Worm (Caenorhabditis elegans) whole organism, L4 larva: ENCODE measurements around the gene C54E10.7.
A peak's percentile ranks its signal among the peaks of the same experiment; 100 is the strongest.

Experiments used
- F10B5.3 ChIP-seq: sonication (generic microtip); optimal IDR thresholded peaks from 2 replicates; lab custom pipeline; 2016; ENCODE audit warnings: mild to moderate bottlenecking, missing genetic modification characterization, missing compliant biosample characterization
- F26F4.8 ChIP-seq: fragments of 200-800 bp; sonication (Bioruptor generic); conservative IDR thresholded peaks from 2 replicates; pipeline ENCODE4 v1.3.6; 2022; ENCODE audit warnings: missing genetic modification characterization, missing compliant biosample characterization
- F37D6.2 ChIP-seq: sonication (generic microtip); optimal IDR thresholded peaks from 2 replicates; lab custom pipeline; 2016; ENCODE audit warnings: mild to moderate bottlenecking, missing genetic modification characterization, missing compliant biosample characterization
- ZK546.5 ChIP-seq, 2 experiments: sonication (generic microtip); optimal IDR thresholded peaks; 2 replicates each; lab custom pipeline; 2017; ENCODE audit warnings: missing biosample characterization in 2 of 2, missing genetic modification characterization in 2 of 2
- aha-1 ChIP-seq: fragments of 150-350 bp; peaks from one replicate; lab custom pipeline; 2014; ENCODE audit warnings: missing biosample characterization, missing genetic modification characterization
- aly-2 ChIP-seq: sonication (generic microtip); optimal IDR thresholded peaks from 2 replicates; lab custom pipeline; 2018; ENCODE audit warnings: missing biosample characterization, missing genetic modification characterization
- ceh-32 ChIP-seq: sonication (generic microtip); optimal IDR thresholded peaks from 2 replicates; lab custom pipeline; 2016; ENCODE audit warnings: mild to moderate bottlenecking, missing genetic modification characterization, missing compliant biosample characterization; ENCODE audit not compliant: poor library complexity
- ceh-44 ChIP-seq: fragments of 200-800 bp; sonication (Bioruptor generic); IDR thresholded peaks from 2 replicates; pipeline ENCODE4 v1.3.6; 2022; ENCODE audit warnings: missing genetic modification reagents, missing genetic modification characterization, missing compliant biosample characterization
- ces-1 ChIP-seq: fragments of 150-350 bp; sonication (generic microtip); optimal IDR thresholded peaks from 4 replicates; lab custom pipeline; 2014; ENCODE audit warnings: missing biosample characterization, missing genetic modification reagents, missing genetic modification characterization
- daf-12 ChIP-seq: fragments of 150-350 bp; optimal IDR thresholded peaks from 2 replicates; lab custom pipeline; 2014; ENCODE audit warnings: missing biosample characterization, missing genetic modification reagents, missing genetic modification characterization
- daf-16 ChIP-seq, 3 experiments: sonication (generic microtip); optimal IDR thresholded peaks; 2 replicates each; lab custom pipeline; 2016 to 2017; ENCODE audit warnings: missing genetic modification characterization in 3 of 3, missing genetic modification reagents in 3 of 3, mild to moderate bottlenecking in 2 of 3, missing compliant biosample characterization in 2 of 3, missing biosample characterization in 1 of 3, moderate library complexity in 1 of 3
- dmd-6 ChIP-seq: fragments of 200-800 bp; sonication (Bioruptor generic); IDR thresholded peaks from 2 replicates; pipeline ENCODE4 v1.3.6; 2022; ENCODE audit warnings: missing genetic modification reagents, missing genetic modification characterization, missing compliant biosample characterization
- fos-1 ChIP-seq: fragments of 150-350 bp; optimal IDR thresholded peaks from 2 replicates; lab custom pipeline; 2014; ENCODE audit warnings: missing biosample characterization, missing genetic modification characterization
- hif-1 ChIP-seq, 2 experiments: sonication (generic microtip); optimal IDR thresholded peaks; 2 replicates each; lab custom pipeline; 2016 to 2017; ENCODE audit warnings: missing compliant biosample characterization in 2 of 2, missing genetic modification characterization in 2 of 2, missing genetic modification reagents in 2 of 2, missing genotype in 2 of 2, mild to moderate bottlenecking in 1 of 2
- hlh-11 ChIP-seq: fragments of 200-800 bp; sonication (Bioruptor generic); optimal IDR thresholded peaks from 2 replicates; lab custom pipeline; 2018; ENCODE audit warnings: mild to moderate bottlenecking, missing genetic modification characterization, missing compliant biosample characterization
- hlh-30 ChIP-seq: sonication (generic microtip); optimal IDR thresholded peaks from 2 replicates; lab custom pipeline; 2017; ENCODE audit warnings: antibody characterized with exemption, mild to moderate bottlenecking, missing genetic modification characterization, missing compliant biosample characterization; ENCODE audit not compliant: insufficient read depth
- hmg-1.1 ChIP-seq: fragments of 200-800 bp; sonication (Bioruptor generic); IDR thresholded peaks from 2 replicates; pipeline ENCODE4 v1.3.6; 2022; ENCODE audit warnings: missing genetic modification reagents, missing genetic modification characterization, missing compliant biosample characterization
- jun-1 ChIP-seq: fragments of 150-350 bp; optimal IDR thresholded peaks from 2 replicates; lab custom pipeline; 2014; ENCODE audit warnings: missing biosample characterization, missing genetic modification reagents, missing genetic modification characterization
- lin-1 ChIP-seq: fragments of 200-800 bp; sonication (Bioruptor generic); IDR thresholded peaks from 2 replicates; pipeline ENCODE4 v1.3.6; 2022; ENCODE audit warnings: missing genetic modification reagents, missing genetic modification characterization, missing compliant biosample characterization
- lir-3 ChIP-seq: sonication (generic microtip); optimal IDR thresholded peaks from 2 replicates; lab custom pipeline; 2016; ENCODE audit warnings: mild to moderate bottlenecking, missing genetic modification characterization, missing compliant biosample characterization
- lsy-2 ChIP-seq, 2 experiments: fragments of 150-350 bp in 1 of 2; sonication (generic microtip) in 1 of 2; optimal IDR thresholded peaks; 2 replicates each; lab custom pipeline; 2014 to 2017; ENCODE audit warnings: missing biosample characterization in 2 of 2, missing genetic modification characterization in 2 of 2
- madf-9 ChIP-seq: fragments of 200-800 bp; sonication (Bioruptor generic); conservative IDR thresholded peaks from 2 replicates; pipeline ENCODE4 v1.3.6; 2022; ENCODE audit warnings: missing genetic modification reagents, missing genetic modification characterization, missing compliant biosample characterization
- mdt-29 ChIP-seq: fragments of 200-800 bp; sonication (Bioruptor generic); IDR thresholded peaks from 2 replicates; pipeline ENCODE4 v1.3.6; 2022; ENCODE audit warnings: missing genetic modification reagents, missing genetic modification characterization, missing compliant biosample characterization
- nhr-102 ChIP-seq: sonication (generic microtip); optimal IDR thresholded peaks from 2 replicates; lab custom pipeline; 2016; ENCODE audit warnings: mild to moderate bottlenecking, missing genetic modification characterization, moderate library complexity, missing compliant biosample characterization
- nhr-76 ChIP-seq: fragments of 150-350 bp; optimal IDR thresholded peaks from 2 replicates; lab custom pipeline; 2014; ENCODE audit warnings: missing biosample characterization, missing genetic modification characterization
- nhr-77 ChIP-seq: fragments of 150-350 bp; optimal IDR thresholded peaks from 2 replicates; lab custom pipeline; 2014; ENCODE audit warnings: missing biosample characterization, missing genetic modification characterization
- pha-4 ChIP-seq, 2 experiments: fragments of 150-350 bp in 1 of 2; fragments of 200-800 bp in 1 of 2; sonication (Bioruptor generic) in 1 of 2; IDR thresholded peaks in 1 of 2; optimal IDR thresholded peaks in 1 of 2; 2 replicates each; pipeline versions ENCODE4 v1.3.6 to Lab custom; 2014 to 2022; ENCODE audit warnings: missing genetic modification characterization in 2 of 2, missing genetic modification reagents in 2 of 2, missing biosample characterization in 1 of 2, missing compliant biosample characterization in 1 of 2
- sdz-12 ChIP-seq: fragments of 200-800 bp; sonication (Bioruptor generic); optimal IDR thresholded peaks from 2 replicates; lab custom pipeline; 2018; ENCODE audit warnings: mild to moderate bottlenecking, missing genetic modification characterization, missing compliant biosample characterization
- set-16 ChIP-seq: fragments of 200-800 bp; sonication (Bioruptor generic); IDR thresholded peaks from 2 replicates; pipeline ENCODE4 v1.3.6; 2022; ENCODE audit warnings: missing genetic modification reagents, missing genetic modification characterization, missing compliant biosample characterization
- spr-1 ChIP-seq: sonication (generic microtip); optimal IDR thresholded peaks from 2 replicates; lab custom pipeline; 2016; ENCODE audit warnings: mild to moderate bottlenecking, missing genetic modification characterization, missing compliant biosample characterization
- spr-3 ChIP-seq: fragments of 200-800 bp; sonication (Bioruptor generic); optimal IDR thresholded peaks from 2 replicates; lab custom pipeline; 2018; ENCODE audit warnings: mild to moderate bottlenecking, missing genetic modification characterization, missing compliant biosample characterization
- zfp-3 ChIP-seq: fragments of 200-800 bp; sonication (Bioruptor generic); conservative IDR thresholded peaks from 2 replicates; pipeline ENCODE4 v1.3.6; 2022; ENCODE audit warnings: missing genetic modification reagents, missing genetic modification characterization, missing compliant biosample characterization
- ztf-11 ChIP-seq: fragments of 150-350 bp; optimal IDR thresholded peaks from 2 replicates; lab custom pipeline; 2014; ENCODE audit warnings: missing biosample characterization, missing genetic modification characterization

C54E10.7 gene

ce11 chrV:18806409-18806808 lies 5.1 kb upstream of the C54E10.7 start, which contains the start of gene sri-10:
sri-10 (minus strand) TSS chrV:18806509.
- TF ChIP-seq nhr-102 (tag; lab: Kevin White, UChicago) (no peak), nhr-77 (tag; lab: Kevin White, UChicago) (no peak), set-16 (GFP tag; lab: Robert Waterston, UW) (no peak), hif-1 (tag; optimal IDR thresholded peaks at IDR 0.05; lab: Kevin White, UChicago) (no peak), lir-3 (tag; lab: Kevin White, UChicago) (no peak), lsy-2 (tag; optimal IDR thresholded peaks at IDR 0.05; lab: Kevin White, UChicago) (no peak), spr-3 (no peak), zfp-3 (GFP tag; lab: Robert Waterston, UW) (no peak), ZK546.5 (tag; optimal IDR thresholded peaks at IDR 0.05; lab: Kevin White, UChicago) (no peak), F37D6.2 (no peak), lin-1 (GFP tag; lab: Robert Waterston, UW) (no peak), ceh-44 (GFP tag; lab: Robert Waterston, UW) (no peak), spr-1 (tag; lab: Kevin White, UChicago) (no peak), F10B5.3 (tag; lab: Kevin White, UChicago) (no peak), F26F4.8 (GFP tag; lab: Robert Waterston, UW) (no peak)

ce11 chrV:18808621-18809020 lies 2.8 kb upstream of the C54E10.7 start, which contains the start of gene C54E10.6:
C54E10.6 (minus strand) TSS chrV:18808729.
- peak; percentile 57; the same call in 1 of the 2 replicates for TF ChIP-seq hmg-1.1 (GFP tag; lab: Robert Waterston, UW)
- peak; percentile 16 for TF ChIP-seq ces-1 (GFP tag; lab: Kevin White, UChicago)
- peak; percentile 18 for TF ChIP-seq hlh-30 (tag; lab: Kevin White, UChicago)
- no peak for TF ChIP-seq ztf-11 (tag; lab: Kevin White, UChicago)
- TF ChIP-seq hlh-11 (tag; lab: Kevin White, UChicago): peak; percentile 4
- no peak for TF ChIP-seq aly-2 (tag; lab: Kevin White, UChicago)
- TF ChIP-seq daf-16 (GFP tag; optimal IDR thresholded peaks at IDR 0.05; lab: Kevin White, UChicago): no peak
- no peak for TF ChIP-seq daf-16 (tag; optimal IDR thresholded peaks at IDR 0.05; lab: Kevin White, UChicago)
- TF ChIP-seq daf-12: no peak

DNA sequence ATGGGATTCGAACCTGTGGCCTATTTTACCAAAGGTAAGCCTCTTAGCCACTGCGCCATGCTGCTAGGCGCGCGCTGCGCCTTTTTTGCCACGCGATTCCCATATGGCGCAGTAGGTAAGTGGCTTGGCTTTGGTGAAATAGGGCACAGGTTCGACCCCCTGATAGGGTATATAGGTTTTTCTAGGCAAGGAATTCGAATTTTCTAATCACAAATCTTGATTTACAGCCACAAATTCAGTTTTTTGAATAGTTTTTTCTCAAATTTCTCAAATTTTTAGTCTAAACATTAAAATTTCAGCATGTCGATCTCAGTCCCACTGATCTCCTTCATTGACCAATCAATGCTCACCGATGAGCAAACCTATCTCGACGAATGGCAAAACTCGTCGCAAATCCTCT lies 755 bp upstream of the C54E10.7 start, which contains the start of gene C54E10.3:
Gene C54E10.3, plus strand, starts transcription at position 301 of the 400 bp plus-strand sequence.
- TF ChIP-seq sdz-12 (GFP tag; lab: Kevin White, UChicago) (no peak), madf-9 (GFP tag; lab: Robert Waterston, UW) (no peak), set-16 (GFP tag; lab: Robert Waterston, UW) (no peak), jun-1 (tag; lab: Kevin White, UChicago) (no peak), ceh-32 (tag; lab: Kevin White, UChicago) (no peak), ceh-44 (GFP tag; lab: Robert Waterston, UW) (no peak), fos-1 (tag; lab: Kevin White, UChicago) (no peak), mdt-29 (GFP tag; lab: Robert Waterston, UW) (no peak), nhr-76 (tag; lab: Kevin White, UChicago) (no peak)

- TF ChIP-seq dmd-6 (no peak), aha-1 (tag; lab: Kevin White, UChicago) (peak; percentile 92), pha-4 (GFP tag; IDR thresholded peaks at IDR 0.05; lab: Robert Waterston, UW) (no peak), pha-4 (tag; optimal IDR thresholded peaks at IDR 0.05; lab: Kevin White, UChicago) (no peak)
Measured at ce11 chrV:18819643-18820042, 8.2 kb downstream of the C54E10.7 start, which contains the start of gene ncs-5. ncs-5 (plus strand) TSS chrV:18819766.
